Worm (Caenorhabditis elegans) whole organism, mixed stage, embryonic: ENCODE measurements around the gene F53G2.1.

ENCODE experiments used
- elt-1 ChIP-seq: sonication (generic microtip); optimal IDR thresholded peaks from 2 replicates; lab custom pipeline; 2017; ENCODE audit warnings: missing genetic modification characterization, mild to moderate bottlenecking, missing compliant biosample characterization, antibody characterized with exemption, moderate library complexity, borderline replicate concordance; ENCODE audit not compliant: insufficient read depth
- flh-1 ChIP-seq: fragments of 200-800 bp; sonication (Bioruptor generic); optimal IDR thresholded peaks from 2 replicates; lab custom pipeline; 2018; ENCODE audit warnings: mild to moderate bottlenecking, missing genetic modification characterization, moderate library complexity, missing compliant biosample characterization
- nhr-237 ChIP-seq: fragments of 150-350 bp; optimal IDR thresholded peaks from 2 replicates; lab custom pipeline; 2014; ENCODE audit warnings: missing biosample characterization, missing genetic modification characterization
- nhr-28 ChIP-seq: fragments of 150-350 bp; optimal IDR thresholded peaks from 2 replicates; lab custom pipeline; 2014; ENCODE audit warnings: missing biosample characterization, missing genetic modification characterization
- nhr-76 ChIP-seq: sonication (generic microtip); optimal IDR thresholded peaks from 2 replicates; lab custom pipeline; 2017; ENCODE audit warnings: missing biosample characterization, missing genetic modification characterization
- sem-2 ChIP-seq: fragments of 200-800 bp; sonication (Bioruptor generic); optimal IDR thresholded peaks from 2 replicates; lab custom pipeline; 2018; ENCODE audit warnings: mild to moderate bottlenecking, missing genetic modification characterization, missing compliant biosample characterization
- snpc-4 ChIP-seq: fragments of 150-350 bp; optimal IDR thresholded peaks from 2 replicates; lab custom pipeline; 2014; ENCODE audit warnings: missing biosample characterization, missing genetic modification characterization
- unc-120 ChIP-seq: sonication (generic microtip); optimal IDR thresholded peaks from 2 replicates; lab custom pipeline; 2017; ENCODE audit warnings: missing genetic modification characterization, missing compliant biosample characterization; ENCODE audit not compliant: poor library complexity, severe bottlenecking

DNA sequence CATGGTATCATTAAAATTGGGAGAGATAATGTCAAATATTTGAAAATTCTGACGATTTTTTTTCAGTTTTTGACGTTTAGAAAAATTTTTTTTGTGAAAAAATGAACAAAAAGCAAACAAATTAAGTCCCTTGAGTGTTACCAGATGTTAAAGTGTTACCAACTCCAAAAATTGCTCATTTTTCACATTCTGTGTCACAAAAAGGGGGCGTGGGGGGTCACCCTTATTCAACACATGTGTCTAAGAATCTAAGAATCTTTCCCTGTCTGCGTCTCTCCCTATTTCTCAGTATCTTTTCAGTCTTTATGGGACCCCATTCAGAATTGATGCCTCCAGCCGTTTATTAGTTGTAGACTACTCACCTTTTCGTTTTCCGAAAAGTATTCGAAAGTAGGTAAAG, 49.5 kb upstream of the F53G2.1 start:
- no peak for TF ChIP-seq elt-1 (tag; lab: Kevin White, UChicago)
- TF ChIP-seq nhr-28 (tag; lab: Kevin White, UChicago) = no peak
- no peak for TF ChIP-seq unc-120 (tag; lab: Kevin White, UChicago)
- TF ChIP-seq sem-2 (GFP tag; lab: Kevin White, UChicago) = no peak
- no peak for TF ChIP-seq flh-1 (GFP tag; lab: Kevin White, UChicago)
- no peak for TF ChIP-seq nhr-76
- no peak for TF ChIP-seq nhr-237 (tag; lab: Kevin White, UChicago)
- no peak for TF ChIP-seq snpc-4
